Worm (Caenorhabditis elegans): ENCODE results near the gene pzf-1.

pzf-1 gene

DNA sequence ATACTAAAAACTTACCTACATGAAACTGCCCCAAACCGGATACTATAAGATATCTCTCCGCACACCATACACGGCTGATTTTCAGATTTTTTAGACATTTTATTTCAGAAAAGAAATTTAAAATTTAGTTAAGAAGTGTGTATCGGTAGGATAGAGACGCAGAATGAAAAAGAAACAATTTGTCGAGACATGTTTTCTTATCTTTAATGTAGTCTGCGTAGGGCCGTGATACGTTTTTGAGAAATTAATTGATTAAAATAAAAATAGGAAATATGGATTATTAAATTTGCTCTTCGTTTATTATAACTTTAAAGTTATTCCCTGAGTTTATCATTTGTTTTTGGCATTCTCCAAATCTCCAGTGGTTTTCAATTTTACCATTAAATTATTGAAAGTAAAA is 3.9 kb downstream of the pzf-1 start, which contains the start of gene nhr-108:
Gene nhr-108, minus strand, starts transcription at position 166 of the 400 bp plus-strand sequence.
- TF ChIP-seq tlf-1 (GFP tag; optimal IDR thresholded peaks at IDR 0.05) (no peak), cebp-1 (GFP tag; IDR thresholded peaks at IDR 0.05) (no peak), cebp-1 (tag; optimal IDR thresholded peaks at IDR 0.05) (no peak), unc-130 (GFP tag; optimal IDR thresholded peaks at IDR 0.05) (no peak), hlh-12 (tag; optimal IDR thresholded peaks at IDR 0.05) (no peak), pha-4 (tag; optimal IDR thresholded peaks at IDR 0.05) (no peak), snpc-4 (GFP tag; optimal IDR thresholded peaks at IDR 0.05) (no peak), snpc-4 (tag; optimal IDR thresholded peaks at IDR 0.05) (no peak), hsf-1 (GFP tag; IDR thresholded peaks at IDR 0.05) (no peak), lsl-1 (GFP tag; optimal IDR thresholded peaks at IDR 0.05) (no peak), egl-44 (GFP tag; IDR thresholded peaks at IDR 0.05) (no peak), zfh-2 (GFP tag; conservative IDR thresholded peaks at IDR 0.05) (no peak), mxl-1 (tag; optimal IDR thresholded peaks at IDR 0.05) (no peak), ama-1 (optimal IDR thresholded peaks at IDR 0.05) (no peak), ama-1 (GFP tag; optimal IDR thresholded peaks at IDR 0.05) (no peak), ztf-28 (GFP tag; IDR thresholded peaks at IDR 0.05) (no peak), lag-1 (GFP tag; IDR thresholded peaks at IDR 0.05) (no peak), egrh-3 (GFP tag; IDR thresholded peaks at IDR 0.05) (no peak), akir-1 (GFP tag; optimal IDR thresholded peaks at IDR 0.05) (no peak)

DNA sequence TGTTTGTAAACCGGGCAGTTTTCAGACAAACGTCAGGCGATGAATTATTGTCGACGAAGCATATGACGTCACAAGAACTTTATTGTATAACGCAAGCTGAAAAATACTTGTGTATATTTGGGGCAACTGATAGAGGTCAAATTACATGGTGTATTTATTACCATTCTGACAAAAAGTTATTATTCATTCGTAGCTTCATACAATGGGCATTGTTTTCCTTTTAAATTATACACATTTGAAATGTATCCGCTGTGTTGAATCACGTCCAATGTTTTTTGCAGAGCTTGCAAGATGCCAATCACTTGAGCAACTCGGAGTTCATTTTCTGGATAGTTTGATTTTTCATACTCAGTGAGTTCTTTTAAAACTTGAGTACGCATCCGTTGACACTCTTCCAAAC is 5.2 kb downstream of the pzf-1 start, which contains the start of gene F35E8.13:
Gene F35E8.13, plus strand, starts transcription at position 301 of the 400 bp plus-strand sequence.
- TF ChIP-seq C06A6.2 (GFP tag; conservative IDR thresholded peaks at IDR 0.05) (no peak), lin-54 (GFP tag; optimal IDR thresholded peaks at IDR 0.05) (no peak), sea-2 (GFP tag; IDR thresholded peaks at IDR 0.05) (no peak), hlh-26 (GFP tag; conservative IDR thresholded peaks at IDR 0.05) (no peak), rcor-1 (GFP tag; IDR thresholded peaks at IDR 0.05) (no peak), madf-8 (GFP tag; conservative IDR thresholded peaks at IDR 0.05) (no peak), repo-1 (tag; optimal IDR thresholded peaks at IDR 0.05) (no peak), nhr-80 (tag; optimal IDR thresholded peaks at IDR 0.05) (no peak), Y53G8AR.9 (GFP tag; conservative IDR thresholded peaks at IDR 0.05) (no peak), F55B11.4 (tag; optimal IDR thresholded peaks at IDR 0.05; ENCODE audit: borderline replicate concordance, insufficient read depth) (no peak), zfh-2 (GFP tag; conservative IDR thresholded peaks at IDR 0.05) (no peak), B0035.1 (tag; optimal IDR thresholded peaks at IDR 0.05) (no peak), T26A5.8 (tag; optimal IDR thresholded peaks at IDR 0.05) (no peak)

DNA sequence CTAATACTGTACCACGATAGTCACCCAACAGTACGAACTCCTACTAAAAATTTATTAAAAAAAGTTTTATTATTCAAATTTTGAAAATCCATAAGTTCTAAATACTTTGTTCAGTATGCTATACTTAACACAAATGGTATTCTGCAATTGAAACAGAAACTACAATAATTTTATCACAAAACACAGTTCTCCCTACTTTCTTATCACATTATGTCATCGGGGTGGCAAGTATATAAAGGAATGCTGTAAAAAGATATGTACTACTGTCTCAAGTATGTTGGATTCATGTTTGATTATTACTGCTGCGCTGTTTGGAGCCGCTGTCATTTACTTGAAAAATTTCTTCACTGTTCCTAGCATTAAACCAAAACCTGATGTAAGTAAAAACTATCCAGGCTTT is 7.1 kb downstream of the pzf-1 start, which contains the start of gene cdr-1:
Gene cdr-1, plus strand, starts transcription at position 208 of the 400 bp plus-strand sequence.
- TF ChIP-seq lin-35 (GFP tag; optimal IDR thresholded peaks at IDR 0.05) (no peak), dpff-1 (tag; optimal IDR thresholded peaks at IDR 0.05) (no peak), attf-3 (GFP tag; conservative IDR thresholded peaks at IDR 0.05) (no peak), snpc-1.3 (tag; optimal IDR thresholded peaks at IDR 0.05; ENCODE audit: insufficient read depth) (no peak), lin-26 (GFP tag; IDR thresholded peaks at IDR 0.05) (no peak), D2030.7 (GFP tag; IDR thresholded peaks at IDR 0.05) (no peak)

DNA sequence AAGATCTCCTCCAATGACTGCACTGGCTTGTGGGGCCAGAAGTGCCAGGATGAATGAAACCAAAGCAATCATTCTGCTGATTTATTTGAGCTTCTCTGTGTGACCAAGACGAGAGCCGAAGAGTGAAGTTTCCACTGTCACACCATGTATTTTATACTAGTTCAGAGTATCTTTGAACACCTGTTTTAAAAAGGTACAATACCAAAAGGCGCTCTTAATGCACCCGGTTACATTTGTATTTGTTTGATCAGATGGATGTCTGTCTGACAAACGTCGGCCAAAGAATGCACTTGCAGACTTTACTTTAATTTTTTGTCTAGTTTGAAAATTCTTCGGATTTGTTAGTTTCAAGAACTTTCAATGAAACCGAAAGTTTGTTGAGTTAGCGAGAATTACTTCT is 8.0 kb downstream of the pzf-1 start, which contains the start of gene F35E8.10:
Gene F35E8.10, minus strand, starts transcription at position 101 of the 400 bp plus-strand sequence.
- TF ChIP-seq madf-10 (tag; optimal IDR thresholded peaks at IDR 0.05) (no peak), Y67H2A.10 (GFP tag; conservative IDR thresholded peaks at IDR 0.05) (no peak), unc-130 (GFP tag; optimal IDR thresholded peaks at IDR 0.05) (no peak), die-1 (tag; optimal IDR thresholded peaks at IDR 0.05) (no peak), F10E7.11 (tag; optimal IDR thresholded peaks at IDR 0.05) (no peak), F39B2.1 (GFP tag; IDR thresholded peaks at IDR 0.05) (no peak)

All from whole organism, young adult.